Fruit fly (Drosophila melanogaster) whole organism, pupa: ENCODE results near the gene CG2816.
A peak's percentile ranks its signal among the peaks of the same experiment; 100 is the strongest.

Experiments used
- CG10348 ChIP-seq: fragments of 200-800 bp; sonication (Bioruptor generic); IDR thresholded peaks from 2 replicates; pipeline ENCODE4 v1.3.6; 2022; ENCODE audit warnings: missing biosample characterization, missing genetic modification characterization
- CG12605 ChIP-seq: fragments of 200-800 bp; sonication (Bioruptor generic); IDR thresholded peaks from 2 replicates; pipeline ENCODE4 v1.3.6; 2022; ENCODE audit warnings: missing biosample characterization, missing genetic modification characterization
- CG13204 ChIP-seq: fragments of 200-800 bp; sonication (Bioruptor generic); optimal IDR thresholded peaks from 2 replicates; lab custom pipeline; 2018; ENCODE audit warnings: missing biosample characterization, mild to moderate bottlenecking, missing genetic modification characterization, moderate library complexity
- CG14655 ChIP-seq: fragments of 200-800 bp; sonication (Bioruptor generic); optimal IDR thresholded peaks from 3 replicates; lab custom pipeline; 2017; ENCODE audit warnings: mild to moderate bottlenecking, missing biosample characterization, missing genetic modification reagents, missing genetic modification characterization
- CG15710 ChIP-seq: fragments of 200-800 bp; sonication (Bioruptor generic); optimal IDR thresholded peaks from 2 replicates; lab custom pipeline; 2018; ENCODE audit warnings: missing biosample characterization, mild to moderate bottlenecking, missing genetic modification characterization, moderate library complexity
- CG17806 ChIP-seq: fragments of 200-800 bp; sonication (Bioruptor generic); optimal IDR thresholded peaks from 2 replicates; lab custom pipeline; 2018; ENCODE audit warnings: missing biosample characterization, mild to moderate bottlenecking, missing genetic modification characterization, moderate library complexity
- CG32121 ChIP-seq: fragments of 200-800 bp; sonication (Bioruptor generic); IDR thresholded peaks from 2 replicates; pipeline ENCODE4 v1.3.6; 2022; ENCODE audit warnings: missing biosample characterization, missing genetic modification characterization
- CG34367 ChIP-seq: fragments of 200-800 bp; sonication (Bioruptor generic); optimal IDR thresholded peaks from 2 replicates; lab custom pipeline; 2018; ENCODE audit warnings: missing biosample characterization, mild to moderate bottlenecking, missing genetic modification characterization
- CG4496 ChIP-seq: fragments of 200-800 bp; sonication (Bioruptor generic); IDR thresholded peaks from 3 replicates; pipeline ENCODE4 v1.3.6; 2022; ENCODE audit warnings: missing biosample characterization, missing genetic modification characterization
- CG8159 ChIP-seq: fragments of 200-800 bp; sonication (Bioruptor generic); optimal IDR thresholded peaks from 3 replicates; lab custom pipeline; 2018; ENCODE audit warnings: missing biosample characterization, mild to moderate bottlenecking, missing genetic modification characterization, moderate library complexity
- CG8301 ChIP-seq: fragments of 200-800 bp; sonication (Bioruptor generic); optimal IDR thresholded peaks from 2 replicates; lab custom pipeline; 2018; ENCODE audit warnings: missing biosample characterization, mild to moderate bottlenecking, missing genetic modification characterization
- CG9948 ChIP-seq: fragments of 200-800 bp; sonication (Bioruptor generic); optimal IDR thresholded peaks from 2 replicates; lab custom pipeline; 2018; ENCODE audit warnings: missing biosample characterization, mild to moderate bottlenecking, missing genetic modification characterization, moderate library complexity
- D1 ChIP-seq: fragments of 200-800 bp; sonication (Bioruptor generic); optimal IDR thresholded peaks from 2 replicates; lab custom pipeline; 2018; ENCODE audit warnings: missing biosample characterization, mild to moderate bottlenecking, missing genetic modification characterization, moderate library complexity
- EcR ChIP-seq: fragments of 200-800 bp; sonication (Bioruptor generic); optimal IDR thresholded peaks from 3 replicates; lab custom pipeline; 2019; ENCODE audit warnings: missing biosample characterization, missing genetic modification characterization, mild to moderate bottlenecking, moderate library complexity, missing genetic modification reagents
- Ets98B ChIP-seq: fragments of 200-800 bp; sonication (Bioruptor generic); IDR thresholded peaks from 2 replicates; pipeline ENCODE4 v1.3.6; 2022; ENCODE audit warnings: missing biosample characterization, missing genetic modification characterization
- Pif1A ChIP-seq: fragments of 200-800 bp; sonication (Bioruptor generic); optimal IDR thresholded peaks from 3 replicates; lab custom pipeline; 2016; ENCODE audit warnings: missing biosample characterization, missing genetic modification characterization
- Pif1B ChIP-seq: fragments of 200-800 bp; sonication (Bioruptor generic); optimal IDR thresholded peaks from 3 replicates; lab custom pipeline; 2016; ENCODE audit warnings: missing biosample characterization, missing genetic modification characterization
- Snoo ChIP-seq: fragments of 200-800 bp; sonication (Bioruptor generic); optimal IDR thresholded peaks from 3 replicates; lab custom pipeline; 2017; ENCODE audit warnings: missing biosample characterization, mild to moderate bottlenecking, missing genetic modification characterization, inconsistent platforms
- fd96Ca ChIP-seq: fragments of 200-800 bp; sonication (Bioruptor generic); IDR thresholded peaks from 3 replicates; pipeline ENCODE4 v1.3.6; 2022; ENCODE audit warnings: missing biosample characterization, missing genetic modification characterization
- gl ChIP-seq: fragments of 200-800 bp; sonication (Bioruptor generic); optimal IDR thresholded peaks from 2 replicates; lab custom pipeline; 2018; ENCODE audit warnings: missing biosample characterization, mild to moderate bottlenecking, missing genetic modification characterization
- rn ChIP-seq: fragments of 200-800 bp; sonication (Bioruptor generic); IDR thresholded peaks from 2 replicates; pipeline ENCODE4 v1.3.6; 2022; ENCODE audit warnings: missing biosample characterization, missing genetic modification characterization

CG2816 gene

DNA sequence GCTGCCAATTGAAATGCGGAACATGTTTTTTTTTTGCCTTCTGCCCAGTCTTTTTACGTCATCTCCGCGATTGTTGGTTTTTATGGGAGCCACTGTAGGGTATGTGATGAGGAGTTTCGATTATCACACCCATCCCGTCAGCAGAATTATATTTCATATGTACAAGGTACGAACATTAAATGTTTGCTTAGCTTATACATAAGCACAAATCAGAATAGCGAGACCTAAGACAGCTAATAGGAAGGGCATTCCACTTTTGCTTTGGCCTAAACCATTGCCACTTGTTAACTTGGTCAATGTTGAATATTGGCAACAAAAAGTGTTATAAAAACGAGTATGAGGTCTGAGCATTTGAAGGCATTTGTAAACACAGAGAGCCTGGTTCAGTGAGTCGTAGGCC, at the start of gene CG2816:
CG2816 (plus strand) TSS at position 400 of the 400 bp plus-strand sequence.
- TF ChIP-seq Pif1B (GFP tag; lab: Kevin White, UChicago) (peak; percentile 81), Pif1A (peak; percentile 82), fd96Ca (peak; percentile 97), CG12605 (GFP tag; lab: Robert Waterston, UW) (peak; percentile 91), CG8301 (tag; lab: Kevin White, UChicago) (peak; percentile 85), CG14655 (GFP tag; lab: Kevin White, UChicago) (peak; percentile 89), CG9948 (tag; lab: Kevin White, UChicago) (no peak), Ets98B (GFP tag; lab: Robert Waterston, UW) (peak; percentile 96), CG17806 (peak; percentile 69), gl (no peak), CG8159 (no peak), CG32121 (peak; percentile 96), CG34367 (tag; lab: Kevin White, UChicago) (peak; percentile 47), CG4496 (GFP tag; lab: Robert Waterston, UW) (peak; percentile 96), Snoo (peak; percentile 72), D1 (tag; lab: Kevin White, UChicago) (no peak), CG15710 (no peak), rn (peak; percentile 91), CG10348 (GFP tag; lab: Robert Waterston, UW) (peak; percentile 90), CG13204 (GFP tag; lab: Kevin White, UChicago) (no peak)

DNA sequence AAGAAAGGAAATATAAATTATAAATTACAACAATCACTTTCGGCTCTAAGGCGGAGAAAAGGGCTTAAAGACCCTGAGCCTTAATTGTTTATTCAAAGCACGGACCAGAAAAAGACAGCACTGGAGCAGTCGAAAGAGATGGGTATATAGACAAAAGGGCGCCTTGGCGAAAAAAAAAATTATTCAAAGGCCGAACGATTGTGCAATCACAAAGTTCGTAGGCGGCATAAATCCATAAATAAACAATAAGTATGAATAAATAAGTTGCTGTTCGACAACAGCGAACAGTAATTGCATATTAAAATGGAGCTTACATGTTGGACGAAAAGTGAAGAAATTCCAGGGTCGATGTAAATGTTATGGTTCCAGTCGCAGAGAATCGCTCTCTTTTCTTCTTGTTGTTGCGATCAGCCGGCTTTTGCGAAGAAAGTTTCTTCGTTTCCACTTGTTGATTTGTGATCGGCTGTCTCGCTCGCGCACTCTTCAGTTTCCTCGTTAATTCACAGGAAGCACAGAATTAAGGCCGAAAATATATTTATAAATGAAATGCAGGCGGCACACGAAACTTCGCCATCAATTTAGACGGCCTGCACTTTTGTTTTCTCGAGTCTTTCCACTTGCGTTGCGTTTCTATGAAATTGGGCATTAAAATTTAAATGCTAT, 48.4 kb upstream of the CG2816 start:
- TF ChIP-seq CG10348 (GFP tag; lab: Robert Waterston, UW) (no peak), D1 (tag; lab: Kevin White, UChicago) (no peak), CG32121 (no peak), fd96Ca (no peak), CG15710 (no peak), CG12605 (GFP tag; lab: Robert Waterston, UW) (no peak), CG8159 (no peak), Pif1A (no peak), CG34367 (tag; lab: Kevin White, UChicago) (no peak), CG13204 (GFP tag; lab: Kevin White, UChicago) (no peak), gl (no peak), CG4496 (GFP tag; lab: Robert Waterston, UW) (no peak)

DNA sequence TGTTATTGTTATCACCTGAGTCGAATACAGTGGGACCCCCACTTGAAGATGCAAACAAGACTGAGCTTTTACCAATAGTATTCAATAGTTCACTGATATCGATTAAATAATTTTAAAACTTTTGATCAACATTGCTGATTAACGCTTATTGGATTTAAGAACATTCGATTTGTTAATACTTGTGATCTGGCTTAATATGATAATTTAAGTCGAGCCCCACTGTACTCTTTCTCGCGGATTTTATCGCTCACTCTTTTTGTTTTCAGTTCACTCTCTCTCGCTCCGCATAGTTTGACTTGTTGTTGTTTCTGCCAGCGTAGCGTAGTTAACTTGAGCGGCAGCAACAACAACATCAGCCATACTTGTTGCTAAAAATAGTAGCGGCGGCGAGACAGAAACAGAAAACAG, 47.8 kb upstream of the CG2816 start:
- TF ChIP-seq Pif1B (GFP tag; lab: Kevin White, UChicago) (peak; percentile 99), CG8301 (tag; lab: Kevin White, UChicago) (peak; percentile 99), Ets98B (GFP tag; lab: Robert Waterston, UW) (peak; percentile 99), rn (peak; percentile 97), EcR (GFP tag; lab: Kevin White, UChicago) (peak; percentile 68), CG13204 (GFP tag; lab: Kevin White, UChicago) (peak; percentile 93), CG9948 (tag; lab: Kevin White, UChicago) (peak; percentile 98), CG4496 (GFP tag; lab: Robert Waterston, UW) (peak; percentile 99), CG12605 (GFP tag; lab: Robert Waterston, UW) (peak; percentile 98), gl (peak; percentile 97), fd96Ca (peak; percentile 99), CG10348 (GFP tag; lab: Robert Waterston, UW) (peak; percentile 91), CG32121 (peak; percentile 98), Snoo (peak; percentile 99), CG34367 (tag; lab: Kevin White, UChicago) (peak; percentile 97), Pif1A (peak; percentile 99), CG15710 (peak; percentile 98), CG14655 (GFP tag; lab: Kevin White, UChicago) (peak; percentile 98), D1 (tag; lab: Kevin White, UChicago) (peak; percentile 95), CG17806 (peak; percentile 98), CG8159 (peak; percentile 98)

DNA sequence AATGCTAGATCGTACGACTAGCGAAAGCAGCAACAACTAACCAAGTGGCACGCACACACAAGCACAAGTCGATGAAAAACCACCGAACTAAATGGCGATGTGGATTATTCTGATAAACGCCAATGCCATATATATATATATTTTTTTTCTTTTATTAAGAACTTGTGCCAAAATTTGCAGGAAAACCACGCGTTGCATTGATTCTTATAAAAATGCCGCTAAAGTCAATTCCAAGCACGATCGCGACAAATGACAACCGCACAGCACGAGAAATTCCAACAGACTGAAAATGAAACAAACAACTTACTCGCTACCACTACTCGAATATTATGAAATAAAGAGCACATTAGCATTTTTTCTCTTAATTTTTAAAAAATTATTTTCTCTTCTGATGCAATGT, 46.8 kb upstream of the CG2816 start, which contains the start of gene for:
for (minus strand) TSS at position 287 of the 400 bp plus-strand sequence.
- TF ChIP-seq gl: no peak
- no peak for TF ChIP-seq Snoo
- no peak for TF ChIP-seq Pif1A
- peak; percentile 6; the same call in 1 of the 2 replicates for TF ChIP-seq Ets98B (GFP tag; lab: Robert Waterston, UW)
- TF ChIP-seq CG13204 (GFP tag; lab: Kevin White, UChicago): no peak
- TF ChIP-seq CG10348 (GFP tag; lab: Robert Waterston, UW): no peak
- peak; percentile 15; the same call in 1 of the 2 replicates for TF ChIP-seq CG32121
- TF ChIP-seq CG4496 (GFP tag; lab: Robert Waterston, UW): no peak
- peak; percentile 2 for TF ChIP-seq CG17806
- TF ChIP-seq CG12605 (GFP tag; lab: Robert Waterston, UW): no peak

- TF ChIP-seq CG13204 (GFP tag; lab: Kevin White, UChicago) (no peak), CG9948 (tag; lab: Kevin White, UChicago) (peak; percentile 29), CG4496 (GFP tag; lab: Robert Waterston, UW) (0 out of 3 replicates have a peak, but pooled peaks have one; percentile 40), CG17806 (peak; percentile 11), CG34367 (tag; lab: Kevin White, UChicago) (no peak), Pif1A (no peak), CG8301 (tag; lab: Kevin White, UChicago) (peak; percentile 41), CG15710 (peak; percentile 43), rn (no peak), Pif1B (GFP tag; lab: Kevin White, UChicago) (no peak), CG14655 (GFP tag; lab: Kevin White, UChicago) (peak; percentile 51), fd96Ca (no peak), CG12605 (GFP tag; lab: Robert Waterston, UW) (no peak), D1 (tag; lab: Kevin White, UChicago) (peak; percentile 43), Ets98B (GFP tag; lab: Robert Waterston, UW) (0 out of 2 replicates have a peak, but pooled peaks have one; percentile 53), CG10348 (GFP tag; lab: Robert Waterston, UW) (no peak), CG8159 (peak; percentile 53), CG32121 (peak; percentile 36; the same call in 1 of the 2 replicates), gl (no peak), Snoo (no peak), EcR (GFP tag; lab: Kevin White, UChicago) (no peak)
These were observed 45.9 kb upstream of the CG2816 start for dm6 chr2L:3657349-3658142.
